Fruit fly (Drosophila melanogaster): ENCODE data around the gene CG43925.
A peak's percentile ranks its signal among the peaks of the same experiment; 100 is the strongest.

The CG43925 gene

dm6 chr2L:13183150-13183549, 6.9 kb downstream of the CG43925 start, which contains the start of gene Rsph1:
Gene Rsph1, plus strand, starts transcription at chr2L:13183450.
- TF ChIP-seq cnc (optimal IDR thresholded peaks at IDR 0.05) (no peak), ovo (GFP tag; optimal IDR thresholded peaks at IDR 0.05) (no peak), tj (GFP tag; optimal IDR thresholded peaks at IDR 0.05) (no peak), kay (GFP tag; ENCODE audit: borderline replicate concordance) (no peak), Clk (GFP tag; optimal IDR thresholded peaks at IDR 0.05) (no peak), Mnt (GFP tag; optimal IDR thresholded peaks at IDR 0.05) (no peak), CG7101 (tag; optimal IDR thresholded peaks at IDR 0.05) (no peak), cic (GFP tag; optimal IDR thresholded peaks at IDR 0.05) (no peak), CG12768 (GFP tag; optimal IDR thresholded peaks at IDR 0.05) (no peak)

DNA sequence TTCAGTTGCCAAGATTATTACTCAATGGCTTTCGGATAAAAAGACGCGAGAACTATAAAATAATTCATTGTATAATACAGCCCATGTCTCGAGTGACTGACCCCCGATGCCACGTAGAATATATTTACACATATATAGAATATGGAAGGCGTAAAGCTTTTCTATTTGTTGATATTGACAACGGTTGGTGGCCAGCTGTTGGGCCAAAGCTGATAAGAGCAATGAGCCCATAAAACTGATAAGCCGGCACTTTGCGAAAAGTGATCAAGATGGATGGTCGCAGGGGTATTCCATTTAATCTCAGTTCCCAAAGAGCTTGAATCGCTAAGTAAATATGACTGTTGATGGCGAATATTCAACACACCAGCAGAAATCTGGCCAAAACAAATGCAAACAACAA, 14.3 kb downstream of the CG43925 start:
- TF ChIP-seq CG11617 (GFP tag; optimal IDR thresholded peaks at IDR 0.05) (peak; percentile 44), Clk (GFP tag; optimal IDR thresholded peaks at IDR 0.05) (peak; percentile 13), Hr96 (GFP tag; optimal IDR thresholded peaks at IDR 0.05) (no peak), CG7101 (tag; optimal IDR thresholded peaks at IDR 0.05) (peak; percentile 52), ovo (GFP tag; optimal IDR thresholded peaks at IDR 0.05) (peak; percentile 19), Crg-1 (GFP tag; optimal IDR thresholded peaks at IDR 0.05) (no peak), CG1620 (GFP tag; optimal IDR thresholded peaks at IDR 0.05) (no peak), cic (GFP tag; optimal IDR thresholded peaks at IDR 0.05) (peak; percentile 95), tj (GFP tag; optimal IDR thresholded peaks at IDR 0.05) (peak; percentile 18), cnc (optimal IDR thresholded peaks at IDR 0.05) (no peak), pad (GFP tag; optimal IDR thresholded peaks at IDR 0.05) (peak; percentile 55), toe (GFP tag; optimal IDR thresholded peaks at IDR 0.05) (no peak), CG7045 (GFP tag; optimal IDR thresholded peaks at IDR 0.05) (peak; percentile 26), CG12768 (GFP tag; optimal IDR thresholded peaks at IDR 0.05) (peak; percentile 81), CG5204 (GFP tag; optimal IDR thresholded peaks at IDR 0.05) (no peak), CG14711 (tag; optimal IDR thresholded peaks at IDR 0.05) (peak; percentile 12), kay (GFP tag; ENCODE audit: borderline replicate concordance) (no peak), Mnt (GFP tag; optimal IDR thresholded peaks at IDR 0.05) (peak; percentile 57), bab1 (GFP tag; optimal IDR thresholded peaks at IDR 0.05) (no peak), CG33017 (tag; optimal IDR thresholded peaks at IDR 0.05) (peak; percentile 43)

DNA sequence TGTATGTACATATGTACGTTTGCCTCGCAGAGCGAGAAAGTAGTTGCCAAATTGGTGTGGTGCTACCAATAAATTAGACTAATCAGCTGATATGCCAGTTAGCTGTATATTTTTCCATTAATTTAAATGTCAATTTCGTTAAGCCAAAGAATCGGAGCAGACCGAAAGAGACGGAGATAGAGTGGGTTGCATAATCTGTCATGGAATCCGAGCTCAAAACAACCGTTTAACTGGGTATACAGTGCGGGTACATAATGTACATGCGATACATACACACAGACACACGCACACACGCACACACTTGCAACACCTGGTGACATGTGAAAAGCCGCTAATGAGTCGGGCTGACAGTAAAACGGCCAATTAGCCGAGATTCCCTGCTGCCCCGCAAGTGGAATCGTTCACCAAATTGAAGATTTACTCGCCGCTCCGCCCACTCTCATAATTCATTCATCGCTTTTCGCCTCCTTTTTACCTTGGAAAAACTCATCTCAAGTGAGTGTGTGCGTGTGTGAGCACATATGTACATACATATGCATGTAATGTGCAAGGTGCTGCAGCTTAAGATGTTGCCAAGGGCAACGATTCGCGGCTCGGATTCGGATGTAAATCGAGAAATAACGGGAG, 14.9 kb downstream of the CG43925 start:
- no peak for TF ChIP-seq kay (GFP tag; ENCODE audit: borderline replicate concordance)
- TF ChIP-seq cic (GFP tag; optimal IDR thresholded peaks at IDR 0.05), result no peak
- TF ChIP-seq ovo (GFP tag; optimal IDR thresholded peaks at IDR 0.05), result peak; percentile 2
- TF ChIP-seq CG14711 (tag; optimal IDR thresholded peaks at IDR 0.05), result no peak
- TF ChIP-seq CG12768 (GFP tag; optimal IDR thresholded peaks at IDR 0.05), result no peak

- TF ChIP-seq CG12768 (GFP tag; optimal IDR thresholded peaks at IDR 0.05), result peak; percentile 59
- TF ChIP-seq CG11617 (GFP tag; optimal IDR thresholded peaks at IDR 0.05), result peak; percentile 72
- peak; percentile 11 for TF ChIP-seq Clk (GFP tag; optimal IDR thresholded peaks at IDR 0.05)
- TF ChIP-seq CG14711 (tag; optimal IDR thresholded peaks at IDR 0.05), result peak; percentile 81
- peak; percentile 88 for TF ChIP-seq CG7101 (tag; optimal IDR thresholded peaks at IDR 0.05)
- TF ChIP-seq Crg-1 (GFP tag; optimal IDR thresholded peaks at IDR 0.05), result peak; percentile 65
- peak; percentile 68 for TF ChIP-seq ovo (GFP tag; optimal IDR thresholded peaks at IDR 0.05)
- TF ChIP-seq pad (GFP tag; optimal IDR thresholded peaks at IDR 0.05), result peak; percentile 67
- peak; percentile 77 for TF ChIP-seq CG7045 (GFP tag; optimal IDR thresholded peaks at IDR 0.05)
- no peak for TF ChIP-seq toe (GFP tag; optimal IDR thresholded peaks at IDR 0.05)
- TF ChIP-seq bab1 (GFP tag; optimal IDR thresholded peaks at IDR 0.05), result peak; percentile 86
- peak; percentile 77 for TF ChIP-seq CG33017 (tag; optimal IDR thresholded peaks at IDR 0.05)
- no peak for TF ChIP-seq kay (GFP tag; ENCODE audit: borderline replicate concordance)
- TF ChIP-seq cic (GFP tag; optimal IDR thresholded peaks at IDR 0.05), result peak; percentile 66
- no peak for TF ChIP-seq cnc (optimal IDR thresholded peaks at IDR 0.05)
- TF ChIP-seq Hr96 (GFP tag; optimal IDR thresholded peaks at IDR 0.05), result no peak
- peak; percentile 75 for TF ChIP-seq Mnt (GFP tag; optimal IDR thresholded peaks at IDR 0.05)
- peak; percentile 48 for TF ChIP-seq tj (GFP tag; optimal IDR thresholded peaks at IDR 0.05)
- no peak for TF ChIP-seq CG5204 (GFP tag; optimal IDR thresholded peaks at IDR 0.05)
- TF ChIP-seq CG1620 (GFP tag; optimal IDR thresholded peaks at IDR 0.05), result peak; percentile 79
These were observed 15.7 kb downstream of the CG43925 start, which contains the start of the genes CG16974 and Edem2 for dm6 chr2L:13191894-13192293. Gene CG16974, minus strand, starts transcription at chr2L:13191979. Gene Edem2, plus strand, starts transcription at chr2L:13192201.

dm6 chr2L:13195822-13196221, 19.6 kb downstream of the CG43925 start:
- TF ChIP-seq Clk (GFP tag; optimal IDR thresholded peaks at IDR 0.05) (no peak), kay (GFP tag; ENCODE audit: borderline replicate concordance) (no peak), tj (GFP tag; optimal IDR thresholded peaks at IDR 0.05) (no peak), CG33017 (tag; optimal IDR thresholded peaks at IDR 0.05) (no peak), CG7045 (GFP tag; optimal IDR thresholded peaks at IDR 0.05) (no peak), ovo (GFP tag; optimal IDR thresholded peaks at IDR 0.05) (no peak), Mnt (GFP tag; optimal IDR thresholded peaks at IDR 0.05) (no peak), CG5204 (GFP tag; optimal IDR thresholded peaks at IDR 0.05) (no peak), cic (GFP tag; optimal IDR thresholded peaks at IDR 0.05) (no peak), Hr96 (GFP tag; optimal IDR thresholded peaks at IDR 0.05) (no peak), CG14711 (tag; optimal IDR thresholded peaks at IDR 0.05) (no peak), pad (GFP tag; optimal IDR thresholded peaks at IDR 0.05) (no peak), Crg-1 (GFP tag; optimal IDR thresholded peaks at IDR 0.05) (no peak), toe (GFP tag; optimal IDR thresholded peaks at IDR 0.05) (no peak), CG12768 (GFP tag; optimal IDR thresholded peaks at IDR 0.05) (no peak), CG7101 (tag; optimal IDR thresholded peaks at IDR 0.05) (no peak)

DNA sequence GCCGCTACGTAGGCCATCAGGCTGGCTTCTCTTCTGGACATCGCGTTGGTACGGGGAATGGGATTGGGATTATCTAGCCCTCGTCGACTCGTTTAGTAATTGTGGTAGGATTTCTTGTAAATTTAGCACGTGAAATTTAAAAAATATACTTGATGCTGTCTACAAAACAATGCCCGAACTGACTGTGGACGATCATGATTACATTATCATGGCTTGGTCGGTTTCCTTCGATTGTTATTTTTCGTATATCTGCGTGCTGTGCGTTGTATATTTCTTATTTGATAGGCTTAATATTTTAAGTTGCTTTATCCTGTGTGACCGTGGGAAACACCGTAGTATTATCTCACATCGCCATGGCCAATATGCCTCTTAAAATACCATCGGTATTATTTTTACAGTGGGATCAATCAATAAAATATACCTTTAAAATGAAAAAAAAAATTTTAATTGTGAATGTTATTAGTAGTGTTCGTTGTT, 26.8 kb downstream of the CG43925 start, which contains the start of gene CG16972:
Gene CG16972 (minus strand): TSS at position 336 of the 477 bp plus-strand sequence.
- TF ChIP-seq bab1 (GFP tag; optimal IDR thresholded peaks at IDR 0.05), result peak; percentile 41
- TF ChIP-seq Clk (GFP tag; optimal IDR thresholded peaks at IDR 0.05), result peak; percentile 0
- TF ChIP-seq CG7045 (GFP tag; optimal IDR thresholded peaks at IDR 0.05), result peak; percentile 35
- TF ChIP-seq CG11617 (GFP tag; optimal IDR thresholded peaks at IDR 0.05), result peak; percentile 55
- TF ChIP-seq pad (GFP tag; optimal IDR thresholded peaks at IDR 0.05), result no peak
- no peak for TF ChIP-seq kay (GFP tag; ENCODE audit: borderline replicate concordance)
- TF ChIP-seq CG12768 (GFP tag; optimal IDR thresholded peaks at IDR 0.05), result no peak
- no peak for TF ChIP-seq CG1620 (GFP tag; optimal IDR thresholded peaks at IDR 0.05)
- TF ChIP-seq CG14711 (tag; optimal IDR thresholded peaks at IDR 0.05), result peak; percentile 67
- no peak for TF ChIP-seq cnc (optimal IDR thresholded peaks at IDR 0.05)
- peak; percentile 33 for TF ChIP-seq ovo (GFP tag; optimal IDR thresholded peaks at IDR 0.05)

All from whole organism, adult.